Worm (Caenorhabditis elegans) whole organism, L3 larva: ENCODE data around the gene T28C12.1.

Source experiments
- R02D3.7 ChIP-seq: fragments of 150-350 bp; optimal IDR thresholded peaks from 2 replicates; lab custom pipeline; 2014; ENCODE audit warnings: missing biosample characterization, missing genetic modification characterization
- aly-2 ChIP-seq: fragments of 150-350 bp; optimal IDR thresholded peaks from 2 replicates; lab custom pipeline; 2014; ENCODE audit warnings: missing biosample characterization, missing genetic modification characterization
- ama-1 ChIP-seq: fragments of 150-350 bp; optimal IDR thresholded peaks from 2 replicates; lab custom pipeline; 2018
- ceh-82 ChIP-seq: fragments of 150-350 bp; optimal IDR thresholded peaks from 2 replicates; lab custom pipeline; 2014; ENCODE audit warnings: missing biosample characterization, missing genetic modification characterization
- ceh-9 ChIP-seq: sonication (generic microtip); optimal IDR thresholded peaks from 2 replicates; lab custom pipeline; 2018; ENCODE audit warnings: missing biosample characterization, missing genetic modification characterization
- daf-12 ChIP-seq: fragments of 150-350 bp; optimal IDR thresholded peaks from 2 replicates; lab custom pipeline; 2014; ENCODE audit warnings: missing biosample characterization, missing genetic modification reagents, missing genetic modification characterization
- egl-27 ChIP-seq: sonication (generic microtip); optimal IDR thresholded peaks from 4 replicates; lab custom pipeline; 2017; ENCODE audit warnings: missing biosample characterization, missing genetic modification reagents, missing genetic modification characterization
- egl-5 ChIP-seq: fragments of 150-350 bp; optimal IDR thresholded peaks from 2 replicates; lab custom pipeline; 2017; ENCODE audit warnings: missing biosample characterization, missing genetic modification reagents, missing genetic modification characterization, inconsistent platforms
- elt-1 ChIP-seq: fragments of 150-350 bp; optimal IDR thresholded peaks from 2 replicates; lab custom pipeline; 2014; ENCODE audit warnings: missing biosample characterization, missing genetic modification characterization
- elt-2 ChIP-seq: sonication (generic microtip); optimal IDR thresholded peaks from 2 replicates; lab custom pipeline; 2016; ENCODE audit warnings: missing genetic modification reagents, mild to moderate bottlenecking, missing genetic modification characterization, missing compliant biosample characterization
- elt-3 ChIP-seq, 3 experiments: fragments of 150-350 bp in 1 of 3; sonication (generic microtip) in 2 of 3; optimal IDR thresholded peaks; 2 replicates in 2 of 3; 4 replicates in 1 of 3; lab custom pipeline; 2014 to 2017; ENCODE audit warnings: missing biosample characterization in 3 of 3, missing genetic modification characterization in 3 of 3
- eor-1 ChIP-seq, 2 experiments: fragments of 150-350 bp; optimal IDR thresholded peaks; 2 replicates each; lab custom pipeline; 2014 to 2018; ENCODE audit warnings: missing biosample characterization in 2 of 2, missing genetic modification characterization in 2 of 2
- fos-1 ChIP-seq: fragments of 150-350 bp; optimal IDR thresholded peaks from 2 replicates; lab custom pipeline; 2014; ENCODE audit warnings: missing biosample characterization, missing genetic modification characterization
- jun-1 ChIP-seq: fragments of 150-350 bp; optimal IDR thresholded peaks from 2 replicates; lab custom pipeline; 2014; ENCODE audit warnings: missing biosample characterization, missing genetic modification reagents, missing genetic modification characterization
- lin-15B ChIP-seq: fragments of 150-350 bp; optimal IDR thresholded peaks from 2 replicates; lab custom pipeline; 2014; ENCODE audit warnings: missing biosample characterization, missing genetic modification characterization
- mdl-1 ChIP-seq: fragments of 150-350 bp; optimal IDR thresholded peaks from 2 replicates; lab custom pipeline; 2014; ENCODE audit warnings: missing biosample characterization, missing genetic modification characterization
- mml-1 ChIP-seq: fragments of 150-350 bp; sonication (generic microtip); optimal IDR thresholded peaks from 3 replicates; lab custom pipeline; 2014; ENCODE audit warnings: missing biosample characterization, missing genetic modification characterization
- nfya-1 ChIP-seq: sonication (generic microtip); optimal IDR thresholded peaks from 2 replicates; lab custom pipeline; 2017; ENCODE audit warnings: missing genetic modification characterization, mild to moderate bottlenecking, missing compliant biosample characterization, antibody characterized with exemption, moderate library complexity; ENCODE audit not compliant: insufficient read depth
- nhr-11 ChIP-seq: fragments of 150-350 bp; optimal IDR thresholded peaks from 2 replicates; lab custom pipeline; 2014; ENCODE audit warnings: missing biosample characterization, missing genetic modification characterization
- nhr-12 ChIP-seq: fragments of 150-350 bp; optimal IDR thresholded peaks from 2 replicates; lab custom pipeline; 2014; ENCODE audit warnings: missing biosample characterization, missing genetic modification characterization
- nhr-237 ChIP-seq: fragments of 150-350 bp; optimal IDR thresholded peaks from 2 replicates; lab custom pipeline; 2014; ENCODE audit warnings: missing biosample characterization, missing genetic modification characterization
- nhr-25 ChIP-seq: sonication (generic microtip); optimal IDR thresholded peaks from 2 replicates; lab custom pipeline; 2017; ENCODE audit warnings: missing biosample characterization, missing genetic modification characterization
- nhr-28 ChIP-seq: fragments of 150-350 bp; optimal IDR thresholded peaks from 2 replicates; lab custom pipeline; 2014; ENCODE audit warnings: missing biosample characterization, missing genetic modification characterization
- nhr-43 ChIP-seq: sonication (generic microtip); optimal IDR thresholded peaks from 2 replicates; lab custom pipeline; 2016; ENCODE audit warnings: mild to moderate bottlenecking, missing genetic modification characterization, missing compliant biosample characterization; ENCODE audit not compliant: poor library complexity, severe bottlenecking
- nhr-67 ChIP-seq: fragments of 150-350 bp; optimal IDR thresholded peaks from 2 replicates; lab custom pipeline; 2014; ENCODE audit warnings: missing biosample characterization, missing genetic modification characterization
- nhr-76 ChIP-seq: fragments of 150-350 bp; sonication (generic microtip); optimal IDR thresholded peaks from 5 replicates; lab custom pipeline; 2014; ENCODE audit warnings: missing biosample characterization, missing genetic modification characterization
- pqm-1 ChIP-seq: fragments of 150-350 bp; optimal IDR thresholded peaks from 2 replicates; lab custom pipeline; 2017; ENCODE audit warnings: missing biosample characterization, missing genetic modification characterization, inconsistent platforms
- skn-1 ChIP-seq: fragments of 150-350 bp; optimal IDR thresholded peaks from 2 replicates; lab custom pipeline; 2014; ENCODE audit warnings: missing biosample characterization, missing genetic modification characterization
- snpc-4 ChIP-seq: fragments of 150-350 bp; optimal IDR thresholded peaks from 2 replicates; lab custom pipeline; 2014; ENCODE audit warnings: missing biosample characterization, missing genetic modification characterization
- tbx-2 ChIP-seq: sonication (generic microtip); optimal IDR thresholded peaks from 2 replicates; lab custom pipeline; 2016; ENCODE audit warnings: mild to moderate bottlenecking, missing genetic modification characterization, missing compliant biosample characterization
- unc-39 ChIP-seq: sonication (generic microtip); optimal IDR thresholded peaks from 4 replicates; lab custom pipeline; 2017; ENCODE audit warnings: missing biosample characterization, missing genetic modification characterization
- zag-1 ChIP-seq: fragments of 150-350 bp; optimal IDR thresholded peaks from 2 replicates; lab custom pipeline; 2014; ENCODE audit warnings: missing biosample characterization, missing genetic modification characterization
- ztf-11 ChIP-seq: fragments of 150-350 bp; optimal IDR thresholded peaks from 2 replicates; lab custom pipeline; 2014; ENCODE audit warnings: missing biosample characterization, missing genetic modification characterization
- ztf-4 ChIP-seq: fragments of 150-350 bp; optimal IDR thresholded peaks from 2 replicates; lab custom pipeline; 2014; ENCODE audit warnings: missing biosample characterization, missing genetic modification characterization

Gene T28C12.1

DNA sequence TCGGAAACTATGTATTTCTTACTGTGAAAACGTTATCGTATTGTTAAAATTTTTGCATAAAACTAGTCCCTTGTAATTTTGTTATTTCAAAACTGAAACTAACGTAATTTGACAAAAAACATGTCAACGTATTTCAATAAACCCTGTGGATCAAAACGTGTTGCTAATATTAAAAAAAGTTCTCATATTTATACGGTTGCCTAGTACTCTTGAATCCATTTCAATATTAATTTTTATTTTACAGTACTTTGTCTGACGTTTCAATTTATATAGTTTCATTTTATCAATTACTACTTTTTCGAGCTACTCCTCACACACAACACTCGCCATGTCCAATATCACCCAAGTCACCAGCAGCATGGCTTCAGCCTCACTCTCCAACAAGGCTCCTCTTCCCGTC is 28.2 kb upstream of the T28C12.1 start, which contains the start of gene sago-1:
TSS of gene sago-1 (plus strand) at position 301 of the 400 bp plus-strand sequence.
- TF ChIP-seq lin-15B (tag; lab: Kevin White, UChicago) (no peak), nhr-237 (tag; lab: Kevin White, UChicago) (no peak), eor-1 (tag; optimal IDR thresholded peaks at IDR 0.05; lab: Kevin White, UChicago) (no peak), nhr-67 (tag; lab: Kevin White, UChicago) (no peak), ceh-9 (tag; lab: Kevin White, UChicago) (no peak), pqm-1 (tag; lab: Kevin White, UChicago) (no peak), egl-27 (no peak), elt-1 (tag; lab: Kevin White, UChicago) (no peak), elt-3 (tag; optimal IDR thresholded peaks at IDR 0.05; lab: Kevin White, UChicago) (no peak), fos-1 (no peak), elt-2 (tag; lab: Kevin White, UChicago) (no peak), R02D3.7 (tag; lab: Kevin White, UChicago) (no peak), egl-5 (tag; lab: Kevin White, UChicago) (no peak)

DNA sequence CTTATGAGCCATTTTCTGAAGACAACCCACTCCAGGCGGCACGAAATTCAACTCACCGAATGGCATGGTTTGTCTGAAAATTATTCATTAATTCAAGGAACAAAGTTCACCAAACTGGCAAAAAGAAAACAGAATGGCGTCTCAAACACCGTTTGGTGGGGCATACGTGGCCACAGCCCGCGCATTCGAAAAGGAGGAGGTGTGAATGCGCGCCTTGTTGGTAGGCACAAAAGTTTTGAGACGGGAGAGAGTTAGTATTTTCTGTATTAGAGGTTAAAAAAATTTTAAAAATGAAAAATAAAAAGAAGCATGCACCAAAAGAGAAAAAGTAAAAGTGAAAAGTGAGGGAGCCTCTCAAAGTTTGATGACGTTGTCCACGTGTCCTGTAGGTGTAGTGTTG is 19.8 kb upstream of the T28C12.1 start:
- no peak for TF ChIP-seq fos-1
- TF ChIP-seq nhr-11 (tag; lab: Kevin White, UChicago), result no peak
- no peak for TF ChIP-seq lin-15B (tag; lab: Kevin White, UChicago)
- TF ChIP-seq ztf-11 (tag; lab: Kevin White, UChicago), result no peak
- no peak for TF ChIP-seq daf-12 (tag; lab: Kevin White, UChicago)
- no peak for TF ChIP-seq elt-2 (tag; lab: Kevin White, UChicago)
- no peak for TF ChIP-seq tbx-2 (tag; lab: Kevin White, UChicago)
- TF ChIP-seq aly-2 (tag; lab: Kevin White, UChicago), result no peak
- no peak for TF ChIP-seq ztf-4
- no peak for TF ChIP-seq mml-1
- TF ChIP-seq snpc-4 (tag; lab: Kevin White, UChicago), result no peak
- no peak for TF ChIP-seq R02D3.7 (tag; lab: Kevin White, UChicago)
- no peak for TF ChIP-seq skn-1 (tag; lab: Kevin White, UChicago)
- no peak for TF ChIP-seq elt-3 (tag; optimal IDR thresholded peaks at IDR 0.05; lab: Kevin White, UChicago)
- TF ChIP-seq mdl-1 (tag; lab: Kevin White, UChicago), result no peak
- TF ChIP-seq nhr-28 (tag; lab: Kevin White, UChicago), result no peak
- TF ChIP-seq egl-5 (tag; lab: Kevin White, UChicago), result no peak
- TF ChIP-seq nhr-12 (tag; lab: Kevin White, UChicago), result no peak
- TF ChIP-seq, all 47 proteins: peak for 0

DNA sequence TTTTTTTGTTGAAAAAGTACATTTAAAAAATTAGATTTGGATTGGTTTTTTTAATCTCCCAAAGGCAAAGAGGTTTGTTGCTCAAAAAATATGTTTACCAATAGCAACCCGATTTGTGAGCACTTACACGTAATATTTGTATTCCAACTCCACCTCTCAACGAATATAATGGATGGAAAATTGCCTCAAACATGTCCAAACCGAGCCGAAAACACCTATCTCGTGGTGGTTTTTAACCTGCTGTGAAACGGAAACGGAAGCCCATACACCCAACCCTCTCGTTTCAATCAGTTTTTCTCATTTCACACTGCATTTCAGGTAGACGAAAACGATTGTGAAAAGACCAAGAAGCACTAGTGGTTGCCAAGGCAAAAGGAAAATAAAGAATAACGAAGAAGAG is 15.1 kb upstream of the T28C12.1 start, which contains the start of gene cest-24:
TSS of gene cest-24 (plus strand) at position 301 of the 400 bp plus-strand sequence.
- TF ChIP-seq unc-39 (no peak), snpc-4 (tag; lab: Kevin White, UChicago) (no peak), skn-1 (tag; lab: Kevin White, UChicago) (no peak), elt-2 (tag; lab: Kevin White, UChicago) (no peak), nhr-11 (tag; lab: Kevin White, UChicago) (no peak), eor-1 (tag; optimal IDR thresholded peaks at IDR 0.05; lab: Kevin White, UChicago) (no peak), pqm-1 (tag; lab: Kevin White, UChicago) (no peak)
- TF ChIP-seq, all 47 proteins: peak for 0

DNA sequence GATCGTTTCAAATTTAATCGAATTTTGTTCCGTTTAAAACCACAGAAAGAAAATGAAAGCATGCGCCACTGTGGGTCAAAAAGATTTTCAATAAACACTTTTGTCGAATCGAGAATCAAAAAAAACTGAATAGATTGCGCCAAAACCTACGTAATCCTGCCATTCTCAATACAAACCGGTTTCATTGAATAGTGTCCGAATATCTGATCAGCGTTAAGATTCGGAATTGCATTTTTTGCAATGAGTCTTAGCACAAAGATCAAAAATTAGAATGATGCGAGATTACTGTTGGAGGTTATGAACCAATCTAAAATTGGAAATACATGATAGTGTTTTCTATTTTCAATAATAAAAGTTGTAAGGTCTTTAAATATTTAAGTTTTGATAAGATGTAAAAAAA is 13.8 kb upstream of the T28C12.1 start:
- peak; percentile 0 for TF ChIP-seq elt-1 (tag; lab: Kevin White, UChicago)
- TF ChIP-seq jun-1 (tag; lab: Kevin White, UChicago), result no peak
- no peak for TF ChIP-seq tbx-2 (tag; lab: Kevin White, UChicago)
- TF ChIP-seq nhr-43 (tag; lab: Kevin White, UChicago), result peak; percentile 34
- peak; percentile 45 for TF ChIP-seq nhr-25
- TF ChIP-seq egl-27, result no peak

DNA sequence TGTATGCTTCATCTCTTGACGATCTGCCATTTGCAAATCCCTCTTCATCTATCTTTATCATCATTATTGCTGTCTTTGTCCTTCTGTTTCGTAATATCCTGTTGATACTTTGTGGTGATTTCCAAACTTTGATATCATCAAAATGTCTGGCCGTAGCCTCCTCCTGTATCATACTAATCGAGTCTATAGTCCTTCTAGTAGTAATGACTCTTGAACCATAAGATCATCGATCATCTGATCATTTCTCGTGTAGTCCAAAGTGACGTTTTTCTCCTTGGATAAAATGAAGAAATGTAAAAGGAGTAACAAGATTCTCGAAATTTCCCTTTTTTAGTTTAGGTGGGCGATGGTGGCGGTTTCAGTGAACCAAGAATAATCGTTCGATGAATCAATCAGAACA is 12.3 kb upstream of the T28C12.1 start:
- TF ChIP-seq nhr-67 (tag; lab: Kevin White, UChicago) (no peak), nhr-43 (tag; lab: Kevin White, UChicago) (peak; percentile 44), nhr-25 (peak; percentile 18), elt-3 (tag; optimal IDR thresholded peaks at IDR 0.05; lab: Kevin White, UChicago) (peak in 1 of 3 experiments; percentile 36), skn-1 (tag; lab: Kevin White, UChicago) (no peak)

DNA sequence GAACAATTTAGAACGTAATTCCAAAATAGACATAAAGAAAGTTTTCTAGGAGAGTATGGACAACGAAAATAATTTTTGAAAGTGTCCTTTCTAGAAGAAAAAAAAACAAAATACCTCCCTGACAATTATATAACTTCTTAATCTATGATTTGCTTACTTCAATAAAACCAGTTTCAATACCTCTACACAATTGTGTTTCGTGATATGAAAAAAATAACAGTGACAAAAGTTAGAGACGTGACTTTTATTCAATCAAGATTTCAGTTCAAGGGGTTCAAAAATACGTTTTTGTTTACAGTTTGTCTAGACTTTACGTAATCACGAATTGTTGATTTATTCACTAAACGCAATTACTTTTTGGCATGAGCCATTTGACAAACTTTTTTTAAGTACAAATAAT is 10.4 kb upstream of the T28C12.1 start:
- TF ChIP-seq aly-2 (tag; lab: Kevin White, UChicago) (no peak), pqm-1 (tag; lab: Kevin White, UChicago) (no peak), nfya-1 (tag; lab: Kevin White, UChicago) (no peak), nhr-76 (tag; lab: Kevin White, UChicago) (no peak), zag-1 (no peak), ceh-82 (no peak), ama-1 (lab: Kevin White, UChicago) (no peak)
